Worm (Caenorhabditis elegans) whole organism, dauer: ENCODE measurements around the gene clc-4.

Source experiments
- unc-62 ChIP-seq: sonication (generic microtip); optimal IDR thresholded peaks from 2 replicates; lab custom pipeline; 2017; ENCODE audit warnings: missing biosample characterization, missing genetic modification reagents, missing genetic modification characterization

clc-4 gene

DNA sequence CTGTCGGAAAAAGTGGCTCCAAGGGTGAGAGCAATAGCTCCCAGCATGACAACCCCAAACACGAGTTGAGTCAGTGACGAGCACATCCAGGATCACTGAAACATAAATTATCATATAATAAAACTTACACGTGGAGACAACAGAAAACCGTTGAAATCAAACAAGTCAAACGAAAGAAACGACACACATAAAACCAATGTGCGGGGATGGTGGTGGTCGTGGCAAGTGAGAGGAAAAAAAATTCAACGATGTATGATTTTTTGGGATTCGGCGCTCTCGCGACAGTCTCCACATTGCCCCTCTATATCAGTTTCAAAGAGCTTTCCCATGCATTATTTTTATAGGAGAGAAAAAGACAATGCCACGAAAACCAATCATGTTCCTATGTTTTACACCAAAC, at the start of gene clc-4:
TSS of gene clc-4 (minus strand) at position 101 of the 400 bp plus-strand sequence.
- TF ChIP-seq unc-62 (GFP tag; lab: Kevin White, UChicago), result no peak

DNA sequence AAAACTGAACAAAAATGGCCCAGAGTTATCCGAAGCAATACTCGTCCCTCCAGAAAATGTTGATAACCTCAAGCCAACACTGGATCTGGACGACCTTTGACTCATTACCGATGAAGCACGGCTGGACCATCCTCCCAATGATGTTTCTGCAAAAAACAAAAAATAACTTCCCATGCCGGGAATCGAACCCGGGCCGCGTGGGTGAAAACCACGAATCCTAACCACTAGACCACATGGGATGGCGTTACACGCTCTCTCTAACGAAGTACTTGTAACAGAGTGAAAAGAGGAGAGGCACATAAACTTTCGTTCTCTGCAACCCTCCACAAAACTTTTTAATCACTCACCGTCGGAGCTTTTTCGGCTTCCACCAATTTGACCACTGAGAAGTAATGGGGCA, 37.4 kb upstream of the clc-4 start:
- no peak for TF ChIP-seq unc-62 (GFP tag; lab: Kevin White, UChicago)

DNA sequence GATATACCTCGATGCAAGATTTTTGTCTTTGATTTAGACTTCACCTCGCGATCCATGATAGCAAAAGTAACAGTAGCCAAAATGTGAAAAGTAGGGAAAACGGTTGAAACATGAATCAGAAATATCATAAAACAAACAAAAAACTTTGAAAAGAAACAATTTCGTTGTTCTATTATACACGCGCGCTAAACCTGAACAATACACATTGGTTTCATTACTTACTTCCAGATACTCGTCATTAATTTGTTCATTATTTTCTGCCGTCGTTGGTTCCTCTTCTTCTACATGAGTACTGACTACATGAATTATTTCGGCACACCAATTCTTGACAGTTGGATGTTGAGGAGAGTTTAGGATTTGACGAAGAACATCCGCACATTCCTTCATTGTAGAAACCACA, 36.8 kb upstream of the clc-4 start, which contains the start of gene F31B12.3:
TSS of gene F31B12.3 (minus strand) at position 101 of the 400 bp plus-strand sequence.
- no peak for TF ChIP-seq unc-62 (GFP tag; lab: Kevin White, UChicago)

DNA sequence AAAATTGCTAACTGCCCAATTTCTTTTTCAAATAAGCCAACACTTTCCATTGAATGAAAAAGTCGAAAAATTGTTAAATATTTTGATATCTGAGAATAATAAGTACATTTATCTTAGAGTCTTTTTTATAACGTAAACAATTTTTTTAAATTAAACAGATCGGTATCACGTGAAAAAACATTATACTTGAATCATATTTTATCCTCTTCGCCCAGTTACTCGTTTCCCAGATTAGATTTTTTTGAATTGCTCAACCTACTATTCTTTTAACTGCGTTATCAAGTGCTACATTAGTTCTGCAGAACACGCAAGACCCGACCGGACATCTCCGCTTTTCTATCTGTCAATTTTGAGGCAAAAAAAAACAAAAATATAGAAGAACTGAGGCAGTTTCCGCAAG, 20.7 kb upstream of the clc-4 start, which contains the start of gene F31B12.4:
TSS of gene F31B12.4 (plus strand) at position 301 of the 400 bp plus-strand sequence.
- no peak for TF ChIP-seq unc-62 (GFP tag; lab: Kevin White, UChicago)

DNA sequence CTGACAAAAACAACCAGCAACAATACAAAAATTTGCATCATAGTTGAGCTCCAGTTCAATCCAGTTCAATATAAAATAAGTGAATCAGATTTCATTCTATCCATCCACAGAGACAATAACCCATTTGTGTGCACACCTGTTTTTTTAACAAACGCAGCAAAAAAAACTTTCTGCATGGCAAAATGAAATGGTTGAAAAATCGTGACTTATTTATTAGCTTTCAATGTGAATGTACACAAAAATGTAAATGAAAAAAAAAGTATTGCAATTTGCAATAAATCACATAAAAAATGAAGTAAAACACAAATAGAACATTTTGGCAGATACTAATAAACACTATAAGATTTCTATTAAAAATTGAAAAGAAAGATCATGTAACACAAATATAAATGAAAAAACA, 10.9 kb upstream of the clc-4 start, which contains the start of gene T05A10.6:
TSS of gene T05A10.6 (minus strand) at position 101 of the 400 bp plus-strand sequence.
- TF ChIP-seq unc-62 (GFP tag; lab: Kevin White, UChicago), result no peak

DNA sequence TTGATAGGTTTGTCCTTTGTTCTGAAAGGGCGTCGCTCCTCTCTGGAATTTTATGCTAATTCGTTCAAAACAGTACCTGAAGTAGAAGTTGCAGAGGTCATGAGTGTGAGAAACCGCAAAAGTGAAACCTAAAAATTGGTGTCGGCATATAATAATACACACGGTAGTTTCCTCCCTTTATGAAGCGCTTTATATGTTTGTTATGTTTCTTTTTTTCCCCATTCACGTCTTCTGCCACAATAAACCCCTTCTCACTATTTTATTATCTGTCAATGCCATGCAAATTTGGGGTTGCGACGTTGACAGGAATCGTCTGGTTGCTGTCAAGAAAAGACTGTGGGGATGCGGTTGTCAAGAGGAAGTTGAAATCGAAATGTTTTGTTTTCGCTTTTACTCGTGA, 8.7 kb upstream of the clc-4 start, which contains the start of gene vap-2:
TSS of gene vap-2 (minus strand) at position 101 of the 400 bp plus-strand sequence.
- TF ChIP-seq unc-62 (GFP tag; lab: Kevin White, UChicago), result no peak

DNA sequence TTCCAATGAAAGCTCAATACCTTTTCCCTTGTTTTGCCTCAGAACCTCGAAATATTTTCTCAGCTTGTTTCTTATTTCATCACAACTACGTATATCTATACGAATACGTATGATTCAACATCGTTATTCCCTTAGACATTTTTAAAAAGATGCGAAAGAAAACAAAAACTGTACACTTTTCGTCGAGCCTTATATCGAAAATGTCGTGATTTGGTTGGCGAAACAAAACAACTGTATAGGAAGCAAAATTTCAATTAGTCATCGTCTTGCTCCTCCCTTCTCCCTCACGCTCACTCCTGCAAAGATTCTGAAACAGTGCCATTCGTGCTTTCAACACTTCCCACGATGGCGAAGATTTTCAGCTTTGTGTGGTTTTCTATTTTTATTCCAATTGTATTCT, 3.5 kb upstream of the clc-4 start, which contains the start of gene ttr-14:
TSS of gene ttr-14 (plus strand) at position 301 of the 400 bp plus-strand sequence.
- no peak for TF ChIP-seq unc-62 (GFP tag; lab: Kevin White, UChicago)

DNA sequence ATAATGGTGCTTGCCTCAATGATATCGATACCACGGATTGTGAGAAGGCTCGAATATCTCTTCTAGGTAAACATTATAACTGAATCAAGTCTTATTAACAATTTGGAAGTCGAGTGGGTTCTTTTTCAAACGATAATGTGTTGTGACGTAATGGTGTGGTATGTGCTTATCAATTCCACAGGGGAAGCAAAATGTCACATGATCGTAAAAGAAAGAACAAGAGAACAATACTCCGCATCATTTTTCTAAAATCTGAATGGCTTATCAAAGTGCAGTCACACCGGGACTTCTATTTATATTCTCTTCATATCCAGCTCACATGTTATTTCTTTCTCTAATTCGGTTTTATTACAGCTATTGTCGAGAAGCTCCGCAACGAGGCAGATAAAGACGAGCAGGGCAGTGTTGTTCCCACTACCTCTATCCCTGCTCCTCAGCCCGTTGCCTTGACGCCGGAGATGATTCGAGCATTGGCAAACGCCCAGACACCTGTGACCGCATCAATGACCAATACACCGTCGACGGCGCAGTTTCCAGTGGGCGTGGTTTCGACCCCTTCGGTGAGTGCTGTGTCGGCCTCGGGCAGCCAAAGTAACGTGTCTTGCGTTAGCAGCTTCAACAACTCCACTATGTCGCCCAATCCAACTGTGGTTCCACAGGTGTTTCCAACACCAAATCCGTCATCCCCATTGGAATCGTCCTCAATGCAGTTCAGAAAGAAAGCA, 3.0 kb downstream of the clc-4 start:
- no peak for TF ChIP-seq unc-62 (GFP tag; lab: Kevin White, UChicago)

DNA sequence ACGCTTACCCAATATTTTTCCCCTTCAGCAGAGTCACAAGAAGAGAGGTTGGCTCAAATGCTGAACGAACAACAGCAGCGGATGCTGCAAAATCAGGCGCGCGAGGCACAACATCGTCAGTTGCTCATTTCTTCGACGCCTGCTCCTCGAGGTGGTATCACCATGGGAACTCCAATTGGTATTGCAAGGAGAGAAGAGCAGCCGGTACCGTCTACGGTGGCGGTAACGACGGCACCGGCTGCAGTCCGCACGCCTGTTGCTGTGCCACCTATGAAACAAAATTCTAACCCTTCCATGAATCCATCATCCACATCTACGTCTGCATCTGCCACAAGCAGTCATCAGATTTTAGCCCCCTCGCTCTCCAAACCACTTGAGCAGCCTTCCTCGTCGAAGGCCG, 8.9 kb downstream of the clc-4 start:
- no peak for TF ChIP-seq unc-62 (GFP tag; lab: Kevin White, UChicago)

DNA sequence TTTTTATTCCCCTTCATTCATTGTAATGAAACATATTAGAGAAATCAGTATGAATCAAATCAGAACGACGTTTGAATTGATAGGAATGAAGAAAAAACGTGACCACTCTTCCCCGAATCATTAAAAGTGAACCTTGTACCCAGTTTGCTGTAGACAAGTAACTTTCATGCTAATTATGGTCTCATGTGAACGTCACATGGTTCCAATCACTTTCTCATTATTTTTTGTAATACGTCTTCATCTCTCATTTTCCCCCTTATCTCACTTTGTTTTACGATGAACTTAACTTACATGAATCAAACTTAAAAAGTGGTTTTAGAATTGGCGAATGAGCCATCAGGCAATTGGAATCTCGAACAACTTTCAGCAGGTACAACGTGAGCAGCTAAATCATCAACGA, 11.0 kb downstream of the clc-4 start:
- no peak for TF ChIP-seq unc-62 (GFP tag; lab: Kevin White, UChicago)

DNA sequence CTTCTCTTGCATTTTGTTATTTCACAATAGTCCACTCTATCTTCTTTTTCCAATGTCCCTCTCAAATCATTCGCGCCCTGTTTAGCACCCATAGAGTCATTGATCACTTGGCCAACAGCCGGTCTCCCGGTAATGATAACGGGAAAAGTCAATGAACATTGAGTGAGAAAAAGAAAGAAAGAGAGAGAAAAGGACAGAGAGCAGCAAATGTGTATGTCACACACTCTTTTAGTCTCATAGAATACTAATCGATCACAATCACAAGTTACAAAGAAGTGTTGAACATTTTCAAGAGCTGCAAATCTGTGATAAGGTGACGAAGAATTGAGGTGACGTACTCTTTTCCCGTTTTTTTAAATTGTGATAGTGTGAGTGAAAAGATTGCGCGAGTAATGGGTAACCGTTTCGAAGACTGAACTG, 11.5 kb downstream of the clc-4 start:
- TF ChIP-seq unc-62 (GFP tag; lab: Kevin White, UChicago), result no peak

DNA sequence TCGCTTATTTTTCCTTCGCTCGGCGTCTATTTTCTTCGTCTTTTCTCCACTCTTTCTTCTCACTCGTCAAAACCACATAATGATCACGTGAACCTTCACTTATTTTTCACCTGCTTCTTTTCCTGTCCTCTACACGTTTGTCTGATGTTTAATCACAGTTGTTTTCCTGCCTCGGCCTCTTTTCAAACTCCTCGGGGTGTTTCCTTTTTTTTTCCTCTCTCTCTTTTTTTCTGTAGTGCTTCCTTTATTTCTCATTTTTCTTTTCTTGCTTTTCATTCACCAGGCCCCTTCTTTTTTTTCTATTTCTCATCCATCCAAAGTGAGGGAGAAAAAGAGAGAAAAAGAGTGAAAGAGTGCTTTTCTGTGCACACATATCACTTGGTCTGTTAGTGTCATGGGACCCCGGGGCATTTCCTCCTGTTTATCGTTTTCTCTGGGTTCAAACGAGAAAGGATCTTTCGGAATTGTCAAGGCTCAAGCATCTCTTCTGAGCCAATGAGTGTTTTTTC, 12.7 kb downstream of the clc-4 start:
- TF ChIP-seq unc-62 (GFP tag; lab: Kevin White, UChicago), result no peak

DNA sequence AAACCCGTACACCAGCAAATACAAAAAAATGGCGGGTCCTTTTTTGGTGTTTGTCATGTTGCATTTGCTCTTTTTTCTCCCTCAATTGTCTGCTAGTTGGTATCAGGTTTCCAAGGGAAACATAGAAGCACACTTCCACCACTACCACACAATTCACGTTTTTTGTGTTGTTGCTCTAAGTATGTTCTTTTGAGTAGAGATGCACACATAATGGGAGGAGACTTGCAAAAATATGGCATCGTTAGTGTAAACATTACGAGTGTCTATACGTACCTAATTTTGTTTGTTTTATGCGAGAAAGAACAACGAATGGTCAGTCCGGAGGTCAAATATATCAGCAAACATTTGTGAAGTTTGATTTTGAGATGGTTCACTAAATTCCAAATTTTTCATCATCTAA, 13.8 kb downstream of the clc-4 start:
- no peak for TF ChIP-seq unc-62 (GFP tag; lab: Kevin White, UChicago)

DNA sequence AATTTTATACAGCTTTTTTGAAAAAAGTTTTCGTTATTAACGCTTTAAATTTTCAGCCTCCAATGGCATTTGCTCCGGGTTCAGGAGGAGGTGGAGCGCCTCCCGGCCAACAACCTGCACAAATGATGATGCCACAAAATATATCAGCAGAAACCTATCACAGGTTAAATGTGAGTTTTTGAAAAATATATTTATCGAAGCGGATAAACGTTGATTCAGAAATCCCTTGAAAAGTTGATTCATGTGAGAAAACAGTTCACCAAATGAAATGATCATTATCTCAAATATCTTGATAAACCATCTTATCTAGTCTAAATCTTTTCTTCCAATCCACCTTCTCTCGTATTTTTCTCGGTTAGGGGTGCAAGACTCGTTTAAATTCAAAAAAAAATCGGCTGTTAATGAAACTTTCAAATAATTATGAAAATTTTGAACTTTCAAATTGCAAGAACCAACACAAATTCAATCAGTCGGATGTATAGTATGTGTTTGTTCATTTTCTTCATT, 14.4 kb downstream of the clc-4 start, which contains the start of gene sma-9:
TSS of gene sma-9 (plus strand) at position 51 of the 507 bp plus-strand sequence.
- TF ChIP-seq unc-62 (GFP tag; lab: Kevin White, UChicago), result no peak

DNA sequence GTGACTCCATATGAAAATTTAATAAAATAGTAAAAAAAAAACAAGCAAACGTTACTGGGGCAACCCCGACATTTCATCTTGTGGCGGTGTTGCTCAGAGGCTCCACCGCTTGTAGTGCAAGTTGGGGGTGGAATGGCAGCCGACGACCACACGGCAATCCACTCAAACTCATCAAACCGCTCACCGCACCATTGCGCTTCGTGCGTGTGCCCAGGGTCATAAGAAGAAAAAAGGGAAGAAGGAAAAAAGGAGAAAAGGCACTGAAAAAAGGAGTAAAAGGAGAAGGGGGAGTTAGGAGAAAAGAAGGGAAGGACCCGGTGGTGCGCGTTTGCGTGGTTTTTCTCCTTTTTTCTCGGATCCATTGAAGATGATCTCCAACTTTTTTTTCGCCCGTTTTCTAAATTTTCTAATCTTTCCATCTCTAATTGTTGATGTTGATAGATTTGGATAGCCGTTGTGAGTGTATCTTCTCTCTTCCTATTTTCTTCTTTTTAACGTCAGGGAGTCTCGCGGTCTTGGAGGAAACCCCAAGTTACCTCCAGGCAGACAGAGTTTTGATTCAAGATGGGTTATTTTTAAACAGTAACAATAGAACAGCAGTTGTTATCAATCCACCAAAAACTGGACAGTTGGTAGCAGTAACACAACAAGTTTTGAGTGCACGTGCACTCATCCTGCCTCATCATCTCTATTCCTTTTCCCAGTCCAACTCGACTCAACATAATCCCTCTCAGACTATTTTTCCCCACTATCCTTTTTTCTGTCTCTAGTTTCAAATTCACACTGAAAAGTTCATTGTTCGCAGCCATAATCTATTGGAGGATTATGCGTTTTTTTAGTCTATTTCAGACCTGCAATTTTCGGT, 15.2 kb downstream of the clc-4 start:
- TF ChIP-seq unc-62 (GFP tag; lab: Kevin White, UChicago), result no peak
